Fruit fly (Drosophila melanogaster): Measurements from ENCODE around the gene mtsh.

dm6 chr2L:8274127-8274526 is 45.6 kb downstream of the mtsh start:
- TF ChIP-seq Hr38 (GFP tag; optimal IDR thresholded peaks at IDR 0.05) (no peak), vri (GFP tag; optimal IDR thresholded peaks at IDR 0.05) (no peak), CG8319 (GFP tag; optimal IDR thresholded peaks at IDR 0.05) (no peak), CG10669 (GFP tag; optimal IDR thresholded peaks at IDR 0.05) (no peak), CG15336 (GFP tag; IDR thresholded peaks at IDR 0.05) (no peak), CG6163 (GFP tag; IDR thresholded peaks at IDR 0.05) (no peak), CG16779 (tag; optimal IDR thresholded peaks at IDR 0.05) (no peak), CG34406 (GFP tag; optimal IDR thresholded peaks at IDR 0.05) (no peak)
